Worm (Caenorhabditis elegans) whole organism, L4 larva: ENCODE measurements around the gene lron-13.
A peak's percentile ranks its signal among the peaks of the same experiment; 100 is the strongest.

Experiments
- F49E8.2 ChIP-seq: sonication (generic microtip); optimal IDR thresholded peaks from 2 replicates; lab custom pipeline; 2016; ENCODE audit warnings: missing compliant biosample characterization, mild to moderate bottlenecking, missing genetic modification characterization, borderline replicate concordance
- R02D3.7 ChIP-seq: fragments of 150-350 bp; sonication (generic microtip); optimal IDR thresholded peaks from 3 replicates; lab custom pipeline; 2014; ENCODE audit warnings: missing biosample characterization, missing genetic modification characterization
- Y105C5A.15 ChIP-seq: fragments of 200-800 bp; sonication (Bioruptor generic); IDR thresholded peaks from 2 replicates; pipeline ENCODE4 v1.3.6; 2022; ENCODE audit warnings: missing genetic modification characterization, missing compliant biosample characterization
- aha-1 ChIP-seq: fragments of 150-350 bp; peaks from one replicate; lab custom pipeline; 2014; ENCODE audit warnings: missing biosample characterization, missing genetic modification characterization
- ama-1 ChIP-seq: fragments of 150-350 bp; optimal IDR thresholded peaks from 2 replicates; lab custom pipeline; 2014; ENCODE audit warnings: inconsistent platforms, mixed read lengths
- ceh-44 ChIP-seq: fragments of 200-800 bp; sonication (Bioruptor generic); IDR thresholded peaks from 2 replicates; pipeline ENCODE4 v1.3.6; 2022; ENCODE audit warnings: missing genetic modification reagents, missing genetic modification characterization, missing compliant biosample characterization
- ceh-62 ChIP-seq: sonication (generic microtip); optimal IDR thresholded peaks from 2 replicates; lab custom pipeline; 2017; ENCODE audit warnings: missing biosample characterization, missing genetic modification characterization
- daf-12 ChIP-seq: fragments of 150-350 bp; optimal IDR thresholded peaks from 2 replicates; lab custom pipeline; 2014; ENCODE audit warnings: missing biosample characterization, missing genetic modification reagents, missing genetic modification characterization
- daf-19 ChIP-seq: fragments of 200-800 bp; sonication (Bioruptor generic); conservative IDR thresholded peaks from 2 replicates; pipeline ENCODE4 v1.3.6; 2022; ENCODE audit warnings: missing genetic modification characterization, missing compliant biosample characterization
- dmd-8 ChIP-seq: fragments of 200-800 bp; sonication (Bioruptor generic); IDR thresholded peaks from 2 replicates; pipeline ENCODE4 v1.3.6; 2022; ENCODE audit warnings: missing genetic modification characterization, missing compliant biosample characterization
- dpl-1 ChIP-seq: fragments of 150-350 bp; optimal IDR thresholded peaks from 2 replicates; lab custom pipeline; 2014; ENCODE audit warnings: missing biosample characterization, missing genetic modification reagents, missing genetic modification characterization
- dve-1 ChIP-seq: sonication (generic microtip); optimal IDR thresholded peaks from 2 replicates; lab custom pipeline; 2017; ENCODE audit warnings: antibody characterized with exemption, mild to moderate bottlenecking, missing genetic modification characterization, missing compliant biosample characterization; ENCODE audit not compliant: insufficient read depth
- hif-1 ChIP-seq, 2 experiments: sonication (generic microtip); optimal IDR thresholded peaks; 2 replicates each; lab custom pipeline; 2016 to 2017; ENCODE audit warnings: missing compliant biosample characterization in 2 of 2, missing genetic modification characterization in 2 of 2, missing genetic modification reagents in 2 of 2, missing genotype in 2 of 2, mild to moderate bottlenecking in 1 of 2
- hlh-11 ChIP-seq: fragments of 200-800 bp; sonication (Bioruptor generic); optimal IDR thresholded peaks from 2 replicates; lab custom pipeline; 2018; ENCODE audit warnings: mild to moderate bottlenecking, missing genetic modification characterization, missing compliant biosample characterization
- hlh-30 ChIP-seq: sonication (generic microtip); optimal IDR thresholded peaks from 2 replicates; lab custom pipeline; 2017; ENCODE audit warnings: antibody characterized with exemption, mild to moderate bottlenecking, missing genetic modification characterization, missing compliant biosample characterization; ENCODE audit not compliant: insufficient read depth
- hmg-1.1 ChIP-seq: fragments of 200-800 bp; sonication (Bioruptor generic); IDR thresholded peaks from 2 replicates; pipeline ENCODE4 v1.3.6; 2022; ENCODE audit warnings: missing genetic modification reagents, missing genetic modification characterization, missing compliant biosample characterization
- lin-29 ChIP-seq: fragments of 200-800 bp; sonication (Bioruptor generic); IDR thresholded peaks from 2 replicates; pipeline ENCODE4 v1.3.6; 2022; ENCODE audit warnings: missing genetic modification reagents, missing genetic modification characterization, missing compliant biosample characterization
- lir-3 ChIP-seq: sonication (generic microtip); optimal IDR thresholded peaks from 2 replicates; lab custom pipeline; 2016; ENCODE audit warnings: mild to moderate bottlenecking, missing genetic modification characterization, missing compliant biosample characterization
- lsy-2 ChIP-seq, 2 experiments: fragments of 150-350 bp in 1 of 2; sonication (generic microtip) in 1 of 2; optimal IDR thresholded peaks; 2 replicates each; lab custom pipeline; 2014 to 2017; ENCODE audit warnings: missing biosample characterization in 2 of 2, missing genetic modification characterization in 2 of 2
- madf-5 ChIP-seq, 2 experiments: fragments of 200-800 bp; sonication (Bioruptor generic); IDR thresholded peaks; 2 replicates each; pipeline ENCODE4 v1.3.6; 2022; ENCODE audit warnings: missing compliant biosample characterization in 2 of 2, missing genetic modification characterization in 2 of 2
- mdl-1 ChIP-seq, 2 experiments: fragments of 150-350 bp in 1 of 2; sonication (generic microtip) in 1 of 2; optimal IDR thresholded peaks; 2 replicates each; lab custom pipeline; 2014 to 2017; ENCODE audit warnings: missing biosample characterization in 2 of 2, missing genetic modification characterization in 2 of 2
- mdt-29 ChIP-seq: fragments of 200-800 bp; sonication (Bioruptor generic); IDR thresholded peaks from 2 replicates; pipeline ENCODE4 v1.3.6; 2022; ENCODE audit warnings: missing genetic modification reagents, missing genetic modification characterization, missing compliant biosample characterization
- mes-2 ChIP-seq: sonication (generic microtip); optimal IDR thresholded peaks from 2 replicates; lab custom pipeline; 2016; ENCODE audit warnings: missing genotype, mild to moderate bottlenecking, missing genetic modification characterization, missing compliant biosample characterization; ENCODE audit not compliant: poor library complexity, severe bottlenecking
- nhr-28 ChIP-seq: fragments of 150-350 bp; optimal IDR thresholded peaks from 2 replicates; lab custom pipeline; 2014; ENCODE audit warnings: missing biosample characterization, missing genetic modification characterization
- nhr-41 ChIP-seq: fragments of 200-800 bp; sonication (Bioruptor generic); IDR thresholded peaks from 2 replicates; pipeline ENCODE4 v1.3.6; 2022; ENCODE audit warnings: missing genetic modification reagents, missing genetic modification characterization, missing compliant biosample characterization
- nhr-48 ChIP-seq: sonication (generic microtip); optimal IDR thresholded peaks from 2 replicates; lab custom pipeline; 2016; ENCODE audit warnings: mild to moderate bottlenecking, missing genetic modification characterization, missing compliant biosample characterization
- nhr-76 ChIP-seq: fragments of 150-350 bp; optimal IDR thresholded peaks from 2 replicates; lab custom pipeline; 2014; ENCODE audit warnings: missing biosample characterization, missing genetic modification characterization
- pqm-1 ChIP-seq: sonication (generic microtip); optimal IDR thresholded peaks from 2 replicates; lab custom pipeline; 2017; ENCODE audit warnings: missing biosample characterization, missing genetic modification characterization
- rbr-2 ChIP-seq: sonication (generic microtip); optimal IDR thresholded peaks from 2 replicates; lab custom pipeline; 2016; ENCODE audit warnings: missing genotype, missing genetic modification characterization, missing compliant biosample characterization
- set-16 ChIP-seq: fragments of 200-800 bp; sonication (Bioruptor generic); IDR thresholded peaks from 2 replicates; pipeline ENCODE4 v1.3.6; 2022; ENCODE audit warnings: missing genetic modification reagents, missing genetic modification characterization, missing compliant biosample characterization
- snpc-4 ChIP-seq: fragments of 150-350 bp; optimal IDR thresholded peaks from 2 replicates; lab custom pipeline; 2014; ENCODE audit warnings: missing biosample characterization, missing genetic modification characterization
- spr-1 ChIP-seq: sonication (generic microtip); optimal IDR thresholded peaks from 2 replicates; lab custom pipeline; 2016; ENCODE audit warnings: mild to moderate bottlenecking, missing genetic modification characterization, missing compliant biosample characterization
- spr-3 ChIP-seq: fragments of 200-800 bp; sonication (Bioruptor generic); optimal IDR thresholded peaks from 2 replicates; lab custom pipeline; 2018; ENCODE audit warnings: mild to moderate bottlenecking, missing genetic modification characterization, missing compliant biosample characterization
- unc-39 ChIP-seq: sonication (generic microtip); optimal IDR thresholded peaks from 2 replicates; lab custom pipeline; 2017; ENCODE audit warnings: missing biosample characterization, missing genetic modification characterization
- unc-62 ChIP-seq, 3 experiments: fragments of 150-350 bp in 1 of 3; sonication (generic microtip); optimal IDR thresholded peaks in 2 of 3; peaks in 1 of 3; 1 replicate in 1 of 3; 2 replicates in 2 of 3; lab custom pipeline; 2014 to 2017; ENCODE audit warnings: missing biosample characterization in 3 of 3, missing genetic modification characterization in 3 of 3, missing genetic modification reagents in 3 of 3, missing genotype in 1 of 3
- zfp-3 ChIP-seq: fragments of 200-800 bp; sonication (Bioruptor generic); conservative IDR thresholded peaks from 2 replicates; pipeline ENCODE4 v1.3.6; 2022; ENCODE audit warnings: missing genetic modification reagents, missing genetic modification characterization, missing compliant biosample characterization
- zip-2 ChIP-seq: fragments of 150-350 bp; optimal IDR thresholded peaks from 2 replicates; lab custom pipeline; 2014; ENCODE audit warnings: missing biosample characterization, missing genetic modification characterization

lron-13 gene

DNA sequence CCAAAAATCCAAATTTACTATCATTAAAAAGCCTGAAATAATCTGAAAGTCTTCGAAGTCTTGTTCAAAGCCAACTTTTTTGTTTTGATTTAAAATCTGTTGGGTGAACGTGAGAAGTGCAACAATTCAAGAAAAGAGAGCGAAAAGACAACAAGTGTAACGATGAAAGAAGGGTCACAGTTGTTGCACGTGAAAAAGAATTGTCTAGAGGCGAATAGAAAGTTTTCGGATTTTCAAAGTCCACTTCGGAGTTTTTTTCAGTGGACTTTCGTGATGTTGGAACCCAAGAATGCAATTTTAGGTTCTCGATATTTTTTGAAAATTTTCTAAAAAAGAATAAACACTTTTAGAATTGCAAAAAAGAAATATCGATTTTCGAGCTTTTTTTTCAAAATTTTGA lies 22.7 kb downstream of the lron-13 start:
- TF ChIP-seq mdt-29 (GFP tag; lab: Robert Waterston, UW) (0 out of 2 replicates have a peak, but pooled peaks have one; percentile 32), set-16 (GFP tag; lab: Robert Waterston, UW) (no peak), hif-1 (tag; optimal IDR thresholded peaks at IDR 0.05; lab: Kevin White, UChicago) (peak in 1 of 2 experiments; percentile 93), lsy-2 (tag; optimal IDR thresholded peaks at IDR 0.05; lab: Kevin White, UChicago) (peak in 1 of 2 experiments; percentile 24), spr-3 (no peak), snpc-4 (tag; lab: Kevin White, UChicago) (no peak), hlh-30 (tag; lab: Kevin White, UChicago) (peak; percentile 68)

DNA sequence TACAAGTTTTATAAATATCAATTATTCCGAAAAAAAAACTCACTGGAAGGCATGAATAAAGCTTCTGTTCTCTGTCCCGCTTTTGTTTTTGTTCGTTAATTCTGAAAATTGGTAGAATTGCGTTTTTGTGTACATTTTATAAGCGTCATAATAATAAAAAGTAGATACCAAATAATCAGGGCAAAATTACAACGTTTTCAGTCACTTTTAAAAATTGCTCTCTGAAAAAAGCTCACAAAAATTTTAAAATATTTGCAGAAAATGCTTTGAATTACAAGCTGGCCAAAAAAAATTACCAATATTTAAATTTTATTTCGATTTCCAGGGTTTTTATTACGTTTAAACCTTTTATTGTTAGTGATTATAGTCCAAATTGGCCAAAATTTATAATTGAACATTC lies 28.0 kb downstream of the lron-13 start, which contains the start of gene scav-2:
Gene scav-2, minus strand, starts transcription at position 101 of the 400 bp plus-strand sequence.
- TF ChIP-seq daf-12 (tag; lab: Kevin White, UChicago) (no peak), dmd-8 (GFP tag; lab: Robert Waterston, UW) (no peak), zip-2 (tag; lab: Kevin White, UChicago) (no peak)

DNA sequence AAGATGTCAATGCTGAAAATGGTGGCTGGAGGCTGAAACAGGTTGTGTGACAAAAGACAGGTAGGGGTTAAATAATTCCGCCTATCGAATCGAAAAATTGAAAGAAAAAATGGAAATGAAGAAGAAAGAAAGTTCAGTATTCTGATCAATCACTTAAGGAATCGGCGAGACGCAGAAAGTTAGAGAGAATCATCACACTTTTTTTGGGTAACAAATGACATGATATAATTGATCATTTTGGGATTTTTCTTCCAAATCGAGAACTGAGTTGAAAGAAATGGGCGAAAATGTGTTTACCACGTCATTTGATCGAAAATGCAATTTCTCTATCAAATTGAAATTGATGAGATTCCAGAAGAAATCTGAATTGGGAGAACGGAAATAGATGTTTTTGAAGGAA lies 28.8 kb downstream of the lron-13 start:
- no peak for TF ChIP-seq R02D3.7 (tag; lab: Kevin White, UChicago)
- peak; percentile 39 for TF ChIP-seq hlh-30 (tag; lab: Kevin White, UChicago)
- TF ChIP-seq spr-1 (tag; lab: Kevin White, UChicago), result no peak
- TF ChIP-seq zip-2 (tag; lab: Kevin White, UChicago), result no peak
- TF ChIP-seq hmg-1.1 (GFP tag; lab: Robert Waterston, UW), result no peak
- no peak for TF ChIP-seq Y105C5A.15 (GFP tag; lab: Robert Waterston, UW)
- TF ChIP-seq nhr-28 (tag; lab: Kevin White, UChicago), result peak; percentile 10
- peak; percentile 84 for TF ChIP-seq aha-1 (tag; lab: Kevin White, UChicago)
- 0 out of 2 replicates have a peak, but pooled peaks have one; percentile 8 for TF ChIP-seq mdt-29 (GFP tag; lab: Robert Waterston, UW)
- no peak for TF ChIP-seq dve-1
- TF ChIP-seq pqm-1 (tag; lab: Kevin White, UChicago), result no peak
- no peak for TF ChIP-seq nhr-41 (GFP tag; lab: Robert Waterston, UW)
- TF ChIP-seq lin-29, result no peak
- TF ChIP-seq ceh-62 (tag; lab: Kevin White, UChicago), result no peak
- TF ChIP-seq F49E8.2 (tag; lab: Kevin White, UChicago), result no peak
- TF ChIP-seq dmd-8 (GFP tag; lab: Robert Waterston, UW), result no peak
- peak; percentile 10 for TF ChIP-seq hlh-11 (tag; lab: Kevin White, UChicago)
- no peak for TF ChIP-seq spr-3
- TF ChIP-seq daf-19 (GFP tag; lab: Robert Waterston, UW), result no peak
- no peak for TF ChIP-seq rbr-2 (tag; lab: Kevin White, UChicago)

DNA sequence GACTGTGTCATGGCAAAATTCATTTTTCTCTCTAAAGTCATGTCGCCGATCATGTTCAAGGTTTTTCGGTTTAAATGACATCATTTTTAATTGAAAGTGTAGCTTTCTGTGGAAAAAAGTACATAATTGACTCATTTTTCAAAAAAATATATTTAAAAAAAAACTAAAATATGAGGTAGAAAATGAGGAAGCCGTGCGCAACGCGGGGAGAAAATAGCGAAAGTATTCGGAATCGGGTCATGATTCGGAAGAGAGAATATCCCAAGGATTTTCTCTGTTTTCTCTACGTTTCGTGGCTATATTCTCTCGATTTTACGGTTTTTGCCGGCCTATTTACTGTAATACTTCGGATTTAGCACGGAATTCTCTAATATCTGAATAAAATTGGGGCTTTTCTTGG lies 33.5 kb downstream of the lron-13 start:
- TF ChIP-seq madf-5 (GFP tag; IDR thresholded peaks at IDR 0.05; lab: Robert Waterston, UW), result no peak
- no peak for TF ChIP-seq ama-1 (lab: Kevin White, UChicago)
- TF ChIP-seq mes-2 (tag; lab: Kevin White, UChicago), result no peak
- no peak for TF ChIP-seq nhr-41 (GFP tag; lab: Robert Waterston, UW)
- TF ChIP-seq daf-19 (GFP tag; lab: Robert Waterston, UW), result no peak
- TF ChIP-seq nhr-76 (tag; lab: Kevin White, UChicago), result no peak
- no peak for TF ChIP-seq unc-39 (tag; lab: Kevin White, UChicago)
- no peak for TF ChIP-seq lir-3 (tag; lab: Kevin White, UChicago)
- no peak for TF ChIP-seq nhr-48
- TF ChIP-seq mdl-1 (tag; optimal IDR thresholded peaks at IDR 0.05; lab: Kevin White, UChicago), result no peak
- TF ChIP-seq dpl-1 (GFP tag; lab: Kevin White, UChicago), result no peak
- no peak for TF ChIP-seq zfp-3 (GFP tag; lab: Robert Waterston, UW)
- TF ChIP-seq unc-62 (GFP tag; optimal IDR thresholded peaks at IDR 0.05 in 1 of 2; lab: Kevin White, UChicago), result no peak
- no peak for TF ChIP-seq unc-62 (tag; optimal IDR thresholded peaks at IDR 0.05; lab: Kevin White, UChicago)
- no peak for TF ChIP-seq ceh-44 (GFP tag; lab: Robert Waterston, UW)
